Worm (Caenorhabditis elegans) whole organism, early embryonic: ENCODE data around the gene fat-2.

ENCODE experiments used
- B0310.2 ChIP-seq: sonication (generic microtip); optimal IDR thresholded peaks from 2 replicates; lab custom pipeline; 2016; ENCODE audit warnings: mild to moderate bottlenecking, missing genetic modification characterization, missing compliant biosample characterization
- F13C5.2 ChIP-seq: sonication (generic microtip); optimal IDR thresholded peaks from 2 replicates; lab custom pipeline; 2017; ENCODE audit warnings: mild to moderate bottlenecking, missing genetic modification characterization, inconsistent platforms, missing compliant biosample characterization
- aly-1 ChIP-seq: sonication (generic microtip); optimal IDR thresholded peaks from 2 replicates; lab custom pipeline; 2016; ENCODE audit warnings: missing genetic modification characterization, missing compliant biosample characterization
- ama-1 ChIP-seq: fragments of 150-350 bp; optimal IDR thresholded peaks from 2 replicates; lab custom pipeline; 2014
- ceh-13 ChIP-seq: fragments of 200-800 bp; sonication (Bioruptor generic); optimal IDR thresholded peaks from 2 replicates; lab custom pipeline; 2018; ENCODE audit warnings: mild to moderate bottlenecking, missing genetic modification characterization, missing compliant biosample characterization
- ceh-36 ChIP-seq: sonication (generic microtip); optimal IDR thresholded peaks from 2 replicates; lab custom pipeline; 2016; ENCODE audit warnings: missing genetic modification characterization, inconsistent platforms, missing compliant biosample characterization
- ets-7 ChIP-seq: sonication (generic microtip); optimal IDR thresholded peaks from 2 replicates; lab custom pipeline; 2016; ENCODE audit warnings: missing genotype, missing genetic modification characterization, missing compliant biosample characterization
- flt-1 ChIP-seq: fragments of 200-800 bp; sonication (Bioruptor generic); IDR thresholded peaks from 2 replicates; pipeline ENCODE4 v1.3.6; 2022; ENCODE audit warnings: missing genetic modification characterization, missing compliant biosample characterization
- hmbx-1 ChIP-seq: sonication (generic microtip); optimal IDR thresholded peaks from 2 replicates; lab custom pipeline; 2016; ENCODE audit warnings: mild to moderate bottlenecking, missing genetic modification characterization, missing compliant biosample characterization
- hmg-4 ChIP-seq: fragments of 200-800 bp; sonication (Bioruptor generic); optimal IDR thresholded peaks from 2 replicates; lab custom pipeline; 2018; ENCODE audit warnings: mild to moderate bottlenecking, missing genetic modification characterization, missing compliant biosample characterization
- hnd-1 ChIP-seq: sonication (generic microtip); optimal IDR thresholded peaks from 2 replicates; lab custom pipeline; 2016; ENCODE audit warnings: missing genetic modification characterization, missing compliant biosample characterization
- pes-1 ChIP-seq: fragments of 200-800 bp; sonication (Bioruptor generic); IDR thresholded peaks from 2 replicates; pipeline ENCODE4 v1.3.6; 2022; ENCODE audit warnings: missing genetic modification reagents, missing genetic modification characterization, missing compliant biosample characterization
- scrt-1 ChIP-seq: fragments of 200-800 bp; sonication (Bioruptor generic); IDR thresholded peaks from 2 replicates; pipeline ENCODE4 v1.3.6; 2022; ENCODE audit warnings: missing genetic modification characterization, missing compliant biosample characterization
- sea-1 ChIP-seq: fragments of 200-800 bp; sonication (Bioruptor generic); conservative IDR thresholded peaks from 2 replicates; pipeline ENCODE4 v1.3.6; 2022; ENCODE audit warnings: missing genetic modification characterization, missing compliant biosample characterization
- tbx-11 ChIP-seq: fragments of 200-800 bp; sonication (Bioruptor generic); IDR thresholded peaks from 2 replicates; pipeline ENCODE4 v1.3.6; 2022; ENCODE audit warnings: missing genetic modification characterization, missing compliant biosample characterization
- tra-4 ChIP-seq: sonication (generic microtip); optimal IDR thresholded peaks from 2 replicates; lab custom pipeline; 2017; ENCODE audit warnings: missing genetic modification characterization, missing compliant biosample characterization

The fat-2 gene

DNA sequence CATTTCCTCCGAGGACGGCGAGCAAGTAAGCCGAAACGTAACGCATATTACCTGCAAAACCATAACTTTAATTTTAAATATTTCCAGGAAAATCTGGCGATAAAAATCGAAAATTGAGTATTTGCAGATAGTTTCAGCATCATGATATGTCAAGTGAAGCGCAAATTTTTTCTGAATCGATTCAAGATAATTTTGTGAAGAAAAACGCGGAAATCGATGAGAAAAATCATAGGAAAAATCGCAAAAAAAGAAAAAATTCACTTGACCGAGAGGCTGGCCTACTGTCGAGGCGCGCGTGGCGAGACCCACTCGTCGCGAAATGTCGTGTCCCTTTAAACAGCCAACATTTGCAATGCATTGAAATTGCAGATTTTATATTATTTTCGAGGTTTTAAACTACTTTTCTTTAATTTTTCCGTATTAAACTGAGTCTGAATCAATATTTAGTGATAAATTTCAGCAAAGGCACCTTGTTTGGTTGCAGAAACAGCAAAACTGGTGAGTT lies 46.6 kb downstream of the fat-2 start, which contains the start of the genes rla-2, popl-7 and Y62E10A.24:
rla-2 (minus strand) TSS at position 51 of the 505 bp plus-strand sequence.
popl-7 (plus strand) TSS at position 455 of the 505 bp plus-strand sequence.
Y62E10A.24 (plus strand) TSS at position 476 of the 505 bp plus-strand sequence.
- TF ChIP-seq scrt-1 (GFP tag; lab: Robert Waterston, UW): no peak
- no peak for TF ChIP-seq pes-1 (GFP tag; lab: Robert Waterston, UW)
- TF ChIP-seq ceh-36: no peak
- TF ChIP-seq hmbx-1 (tag; lab: Kevin White, UChicago): no peak
- TF ChIP-seq B0310.2 (tag; lab: Kevin White, UChicago): no peak
- no peak for TF ChIP-seq ets-7
- no peak for TF ChIP-seq aly-1
- no peak for TF ChIP-seq ama-1 (lab: Kevin White, UChicago)
- TF ChIP-seq ceh-13 (GFP tag; lab: Kevin White, UChicago): no peak
- TF ChIP-seq tbx-11 (GFP tag; lab: Robert Waterston, UW): no peak
- TF ChIP-seq flt-1 (GFP tag; lab: Robert Waterston, UW): no peak
- TF ChIP-seq hnd-1: no peak
- TF ChIP-seq tra-4: no peak
- no peak for TF ChIP-seq sea-1 (GFP tag; lab: Robert Waterston, UW)
- TF ChIP-seq hmg-4: no peak

DNA sequence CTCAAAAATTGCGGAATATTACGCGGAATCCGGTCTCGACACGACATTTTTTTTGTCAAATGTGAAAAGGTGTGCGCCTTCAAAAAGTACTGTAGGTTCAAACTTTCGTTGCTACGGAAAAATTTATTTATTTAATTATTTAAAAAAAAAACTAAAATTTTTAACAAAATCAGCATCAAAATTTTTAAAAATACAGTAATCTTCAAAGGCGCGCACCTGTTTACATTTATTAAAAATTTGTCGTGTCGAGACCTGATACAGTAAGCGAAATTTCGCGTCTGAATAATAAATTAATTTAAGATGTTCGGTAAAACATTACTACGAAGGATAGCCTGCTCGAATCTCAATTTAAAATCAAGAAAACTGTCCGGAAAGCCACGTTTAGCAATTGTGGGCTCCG lies 48.0 kb downstream of the fat-2 start, which contains the start of gene Y62E10A.6:
Y62E10A.6 (plus strand) TSS at position 301 of the 400 bp plus-strand sequence.
- TF ChIP-seq ets-7 (no peak), ama-1 (lab: Kevin White, UChicago) (no peak), tra-4 (no peak), hmg-4 (no peak), hmbx-1 (tag; lab: Kevin White, UChicago) (no peak), aly-1 (no peak), ceh-13 (GFP tag; lab: Kevin White, UChicago) (no peak), hnd-1 (no peak), scrt-1 (GFP tag; lab: Robert Waterston, UW) (no peak), flt-1 (GFP tag; lab: Robert Waterston, UW) (no peak), ceh-36 (no peak), B0310.2 (tag; lab: Kevin White, UChicago) (no peak)

DNA sequence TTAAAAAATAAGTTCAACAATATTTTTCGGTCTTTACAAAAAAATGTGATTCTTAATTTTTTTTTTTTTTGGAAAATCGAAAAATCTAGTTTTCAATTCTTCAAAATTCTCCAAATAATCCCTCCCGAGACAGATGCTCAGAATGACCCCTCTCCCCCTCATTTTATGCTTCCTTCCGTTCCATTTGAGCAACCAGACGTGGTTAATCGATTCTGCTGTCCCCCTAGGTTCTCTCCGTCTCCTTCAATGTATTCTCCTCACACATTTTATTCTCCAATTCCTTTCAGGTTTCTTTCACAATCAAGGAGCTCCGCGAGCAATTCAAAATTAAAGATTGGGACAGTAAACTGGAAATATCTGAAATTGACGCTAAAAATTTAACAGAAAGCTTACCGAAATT lies 51.2 kb downstream of the fat-2 start:
- TF ChIP-seq B0310.2 (tag; lab: Kevin White, UChicago) (no peak), flt-1 (GFP tag; lab: Robert Waterston, UW) (no peak), ets-7 (no peak), F13C5.2 (tag; lab: Kevin White, UChicago) (no peak)
